Fruit fly (Drosophila melanogaster) S2 (cell line): ENCODE measurements around the gene CG13454.

Experiments
- CG8478 ChIP-seq: fragments of >200 bp; optimal IDR thresholded peaks from 2 replicates; lab custom pipeline; 2018
- CTCF ChIP-seq, 2 experiments: fragments of >200 bp; optimal IDR thresholded peaks; 2 replicates each; lab custom pipeline; 2018

DNA sequence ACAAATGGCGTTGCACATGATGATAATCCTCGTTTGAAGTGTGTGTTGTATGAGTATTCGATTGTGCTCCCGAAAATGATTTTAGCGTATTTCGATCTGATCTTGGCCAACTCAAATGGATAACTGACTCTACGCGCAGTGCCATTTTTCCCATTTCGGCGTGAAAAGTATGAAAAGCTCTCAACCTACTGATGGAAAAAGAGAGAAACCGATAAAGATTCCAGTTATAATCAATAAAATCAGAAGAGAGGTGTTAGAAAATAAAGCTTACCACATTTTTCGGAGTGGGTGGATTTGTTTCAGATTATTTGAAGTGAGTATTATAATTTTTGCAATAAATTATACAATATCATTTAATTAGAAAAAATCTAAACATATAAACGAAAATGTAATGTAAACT lies 2.6 kb upstream of the CG13454 start, which contains the start of gene mex1:
- no peak for TF ChIP-seq CG8478 (lab: Kevin White, UChicago)
- no peak for TF ChIP-seq CTCF (optimal IDR thresholded peaks at IDR 0.05; lab: Kevin White, UChicago)
